Fruit fly (Drosophila melanogaster): ENCODE measurements around the gene CG32240.

Gene CG32240

DNA sequence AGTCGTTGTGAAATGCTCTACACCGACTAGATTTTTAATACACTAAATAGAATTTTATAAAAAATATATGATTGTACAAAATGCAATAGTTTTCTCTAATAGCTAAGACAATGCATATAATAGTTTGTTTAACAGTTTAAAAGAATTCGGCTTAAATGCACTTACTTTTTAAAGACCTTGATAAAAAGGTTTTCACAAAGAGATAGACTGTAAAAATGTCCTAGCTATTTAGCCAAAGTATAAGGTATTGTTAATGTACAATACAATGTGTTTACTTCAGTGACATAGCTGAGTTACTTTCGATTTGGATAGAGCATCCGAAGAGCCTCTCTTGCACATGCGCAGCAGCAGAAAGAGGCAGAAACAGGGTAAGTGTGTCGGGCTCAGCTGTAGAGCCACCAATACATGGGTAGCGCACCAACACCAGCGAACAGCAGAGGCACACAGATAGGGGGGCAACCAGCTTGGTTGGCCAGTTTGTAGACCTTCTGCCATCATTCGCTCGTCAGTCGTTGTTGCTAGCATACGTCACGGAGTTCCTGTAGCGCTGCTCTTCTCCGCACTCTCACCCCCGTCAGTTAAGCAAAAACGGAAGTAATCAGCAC is 25.3 kb upstream of the CG32240 start, which contains the start of gene TP53INP (continued):
- TF ChIP-seq insv (GFP tag; optimal IDR thresholded peaks at IDR 0.05): peak in 1 of 2 experiments; percentile 66
- no peak for TF ChIP-seq Dp (GFP tag; optimal IDR thresholded peaks at IDR 0.05)
- TF ChIP-seq CG9932 (GFP tag; IDR thresholded peaks at IDR 0.05): peak; percentile 68; the same call in 1 of the 2 replicates
- peak; percentile 30 for TF ChIP-seq CG3838 (GFP tag; optimal IDR thresholded peaks at IDR 0.05)
- TF ChIP-seq Taf1 (GFP tag; IDR thresholded peaks at IDR 0.05): 0 out of 2 replicates have a peak, but pooled peaks have one; percentile 25
- no peak for TF ChIP-seq Gsc (GFP tag; IDR thresholded peaks at IDR 0.05)
- peak; percentile 67 for TF ChIP-seq ranshi (GFP tag; IDR thresholded peaks at IDR 0.05)
- TF ChIP-seq CG6689 (GFP tag; IDR thresholded peaks at IDR 0.05): peak; percentile 69
- TF ChIP-seq Dip3 (GFP tag; optimal IDR thresholded peaks at IDR 0.05): peak; percentile 48
- no peak for TF ChIP-seq z (GFP tag; IDR thresholded peaks at IDR 0.05)
- TF ChIP-seq Doc3 (GFP tag; IDR thresholded peaks at IDR 0.05; ENCODE audit: partially characterized antibody): no peak
- no peak for TF ChIP-seq br (optimal IDR thresholded peaks at IDR 0.05)
- no peak for TF ChIP-seq sima (GFP tag; optimal IDR thresholded peaks at IDR 0.05)
- TF ChIP-seq CG10366 (GFP tag; IDR thresholded peaks at IDR 0.05): peak; percentile 51
- peak; percentile 46 for TF ChIP-seq psq (GFP tag; optimal IDR thresholded peaks at IDR 0.05)
- TF ChIP-seq CG18764 (GFP tag; optimal IDR thresholded peaks at IDR 0.05): peak; percentile 74
- peak; percentile 44 for TF ChIP-seq tx (GFP tag; optimal IDR thresholded peaks at IDR 0.05)
- 0 out of 2 replicates have a peak, but pooled peaks have one; percentile 6 for TF ChIP-seq gsb (GFP tag; IDR thresholded peaks at IDR 0.05)
- TF ChIP-seq CG8924 (tag; optimal IDR thresholded peaks at IDR 0.05): peak; percentile 96
- TF ChIP-seq dmrt11E (tag; optimal IDR thresholded peaks at IDR 0.05): peak; percentile 91
- TF ChIP-seq tap (tag; optimal IDR thresholded peaks at IDR 0.05): peak; percentile 68
- peak; percentile 56; the same call in 1 of the 2 replicates for TF ChIP-seq CG10959 (GFP tag; IDR thresholded peaks at IDR 0.05)
- TF ChIP-seq ATbp (GFP tag; optimal IDR thresholded peaks at IDR 0.05): peak; percentile 81
- TF ChIP-seq CG11723 (GFP tag; optimal IDR thresholded peaks at IDR 0.05): peak; percentile 80
- TF ChIP-seq ham (GFP tag; IDR thresholded peaks at IDR 0.05): no peak
- TF ChIP-seq CG4404 (GFP tag; IDR thresholded peaks at IDR 0.05): peak; percentile 69
- peak; percentile 12 for TF ChIP-seq mirr (GFP tag; optimal IDR thresholded peaks at IDR 0.05)
- TF ChIP-seq fd3F (GFP tag; optimal IDR thresholded peaks at IDR 0.05): peak; percentile 82
- TF ChIP-seq eyg (GFP tag; optimal IDR thresholded peaks at IDR 0.05): peak; percentile 62
- peak; percentile 88 for TF ChIP-seq Abd-B (GFP tag; optimal IDR thresholded peaks at IDR 0.05)
- TF ChIP-seq wdn (GFP tag; IDR thresholded peaks at IDR 0.05): no peak
- peak; percentile 95 for TF ChIP-seq Oli (tag; optimal IDR thresholded peaks at IDR 0.05)
- peak; percentile 90 for TF ChIP-seq tio (GFP tag; optimal IDR thresholded peaks at IDR 0.05)
- peak; percentile 75 for TF ChIP-seq ind (GFP tag; optimal IDR thresholded peaks at IDR 0.05)
- TF ChIP-seq tll (GFP tag; optimal IDR thresholded peaks at IDR 0.05): peak in 1 of 2 experiments; percentile 23
- peak; percentile 71 for TF ChIP-seq repo (GFP tag; optimal IDR thresholded peaks at IDR 0.05)
- peak; percentile 83 for TF ChIP-seq CG1529 (GFP tag; optimal IDR thresholded peaks at IDR 0.05)
- no peak for TF ChIP-seq usp (GFP tag; optimal IDR thresholded peaks at IDR 0.05)
- no peak for TF ChIP-seq p53 (GFP tag; optimal IDR thresholded peaks at IDR 0.05)
- TF ChIP-seq CG11093 (GFP tag; IDR thresholded peaks at IDR 0.05): peak; percentile 62; the same call in 1 of the 3 replicates
- peak; percentile 93 for TF ChIP-seq CG7839 (tag; optimal IDR thresholded peaks at IDR 0.05)
- peak; percentile 23 for TF ChIP-seq CG8478 (optimal IDR thresholded peaks at IDR 0.05)
- TF ChIP-seq cas (GFP tag; IDR thresholded peaks at IDR 0.05): no peak
- TF ChIP-seq az2 (GFP tag; optimal IDR thresholded peaks at IDR 0.05): peak; percentile 91
- TF ChIP-seq CG3726 (GFP tag; IDR thresholded peaks at IDR 0.05): no peak
- no peak for TF ChIP-seq dati (GFP tag; IDR thresholded peaks at IDR 0.05)
- peak; percentile 83 for TF ChIP-seq CG9817 (tag; optimal IDR thresholded peaks at IDR 0.05)
- peak; percentile 62 for TF ChIP-seq CG6654 (GFP tag; optimal IDR thresholded peaks at IDR 0.05)
- peak; percentile 64 for TF ChIP-seq CG13894 (tag; optimal IDR thresholded peaks at IDR 0.05)
- peak; percentile 47 for TF ChIP-seq CG11398 (GFP tag; optimal IDR thresholded peaks at IDR 0.05)
- peak; percentile 68 for TF ChIP-seq Jarid2 (GFP tag; optimal IDR thresholded peaks at IDR 0.05)
- no peak for TF ChIP-seq fru (optimal IDR thresholded peaks at IDR 0.05)

Data from whole organism, embryonic.